In genomic region chrX:7952226-7953062, ce11 we compare ENCODE assay signal across 5 worm cellular contexts.
A peak's percentile ranks its signal among the peaks of the same experiment; 100 is the strongest.
TF ChIP-seq lines count a peak whose summit lies in the region.

No protein-coding gene starts in this region.

TF ChIP-seq in whole organism, L1 larva, 84 proteins besides CTCF, POLR2A, EP300 and RAD21 (continued from another document):
- TF ChIP-seq swsn-7 (tag; optimal IDR thresholded peaks at IDR 0.05; lab: Kevin White, UChicago): peak; percentile 23
- no peak for TF ChIP-seq efl-1 (optimal IDR thresholded peaks at IDR 0.05; lab: Kevin White, UChicago)
- TF ChIP-seq efl-1 (GFP tag; optimal IDR thresholded peaks at IDR 0.05 in 1 of 2; lab: Kevin White, UChicago): peak in 1 of 2 experiments; percentile 75
- TF ChIP-seq blmp-1 (tag; optimal IDR thresholded peaks at IDR 0.05; lab: Kevin White, UChicago): peak; percentile 98
- TF ChIP-seq F16B12.6 (tag; optimal IDR thresholded peaks at IDR 0.05; lab: Kevin White, UChicago): no peak
- peak in 1 of 2 experiments; percentile 51 for TF ChIP-seq lin-35 (GFP tag; optimal IDR thresholded peaks at IDR 0.05; lab: Kevin White, UChicago)
- TF ChIP-seq mdl-1 (tag; optimal IDR thresholded peaks at IDR 0.05; lab: Kevin White, UChicago): peak in 1 of 2 experiments; percentile 43
- peak; percentile 67 for TF ChIP-seq nhr-71 (tag; optimal IDR thresholded peaks at IDR 0.05; lab: Kevin White, UChicago)
- TF ChIP-seq elt-2 (tag; optimal IDR thresholded peaks at IDR 0.05; lab: Kevin White, UChicago): peak; percentile 62
- peak; percentile 39 for TF ChIP-seq nhr-20 (tag; optimal IDR thresholded peaks at IDR 0.05; lab: Kevin White, UChicago)
- peak; percentile 60 for TF ChIP-seq nhr-90 (tag; optimal IDR thresholded peaks at IDR 0.05; lab: Kevin White, UChicago; ENCODE audit: poor library complexity)
- TF ChIP-seq nhr-84 (tag; optimal IDR thresholded peaks at IDR 0.05; lab: Kevin White, UChicago): no peak
- TF ChIP-seq fkh-8 (tag; optimal IDR thresholded peaks at IDR 0.05; lab: Kevin White, UChicago): peak; percentile 77
- 0 out of 2 replicates have a peak, but pooled peaks have one; percentile 16 for TF ChIP-seq grh-1 (GFP tag; IDR thresholded peaks at IDR 0.05; lab: Robert Waterston, UW)
- TF ChIP-seq snu-23 (GFP tag; optimal IDR thresholded peaks at IDR 0.05; lab: Kevin White, UChicago): peak; percentile 53
- TF ChIP-seq lir-3 (tag; optimal IDR thresholded peaks at IDR 0.05; lab: Kevin White, UChicago; ENCODE audit: poor library complexity): no peak
- peak; percentile 42 for TF ChIP-seq ztf-4 (tag; optimal IDR thresholded peaks at IDR 0.05; lab: Kevin White, UChicago)
- TF ChIP-seq C34B4.2 (tag; optimal IDR thresholded peaks at IDR 0.05; lab: Kevin White, UChicago): no peak

TF ChIP-seq in whole organism, L2 larva, 48 proteins besides CTCF, POLR2A, EP300 and RAD21 (continued from another document):
- TF ChIP-seq zag-1 (tag; optimal IDR thresholded peaks at IDR 0.05; lab: Kevin White, UChicago) (no peak), nhr-21 (tag; optimal IDR thresholded peaks at IDR 0.05; lab: Kevin White, UChicago) (peak; percentile 72), unc-62 (GFP tag; optimal IDR thresholded peaks at IDR 0.05; lab: Kevin White, UChicago) (no peak), nhr-25 (tag; optimal IDR thresholded peaks at IDR 0.05; lab: Kevin White, UChicago) (peak; percentile 91), lsy-2 (tag; optimal IDR thresholded peaks at IDR 0.05; lab: Kevin White, UChicago) (peak in 1 of 2 experiments; percentile 8), ZK546.5 (tag; optimal IDR thresholded peaks at IDR 0.05; lab: Kevin White, UChicago) (no peak)
TF ChIP-seq in whole organism, L2 larva: peak in this region for 11.

TF ChIP-seq in whole organism, L3 larva, 47 proteins besides CTCF, POLR2A, EP300 and RAD21 (continued from another document):
- TF ChIP-seq snpc-4 (tag; optimal IDR thresholded peaks at IDR 0.05; lab: Kevin White, UChicago) (no peak), lsy-12 (tag; optimal IDR thresholded peaks at IDR 0.05; lab: Kevin White, UChicago) (no peak), nhr-12 (tag; optimal IDR thresholded peaks at IDR 0.05; lab: Kevin White, UChicago) (no peak), nhr-25 (tag; optimal IDR thresholded peaks at IDR 0.05; lab: Kevin White, UChicago) (peak; percentile 35), hmg-11 (tag; optimal IDR thresholded peaks at IDR 0.05; lab: Kevin White, UChicago) (no peak), pha-4 (tag; optimal IDR thresholded peaks at IDR 0.05; lab: Kevin White, UChicago) (peak; percentile 77), egl-27 (tag; optimal IDR thresholded peaks at IDR 0.05; lab: Kevin White, UChicago) (no peak), egl-5 (tag; optimal IDR thresholded peaks at IDR 0.05; lab: Kevin White, UChicago) (no peak), ama-1 (optimal IDR thresholded peaks at IDR 0.05; lab: Kevin White, UChicago) (no peak), zag-1 (tag; optimal IDR thresholded peaks at IDR 0.05; lab: Kevin White, UChicago) (no peak), eor-1 (tag; optimal IDR thresholded peaks at IDR 0.05; lab: Kevin White, UChicago) (no peak), nhr-76 (tag; optimal IDR thresholded peaks at IDR 0.05; lab: Kevin White, UChicago) (no peak), mml-1 (tag; optimal IDR thresholded peaks at IDR 0.05; lab: Kevin White, UChicago) (no peak), lin-15B (tag; optimal IDR thresholded peaks at IDR 0.05; lab: Kevin White, UChicago) (no peak), nfya-1 (tag; optimal IDR thresholded peaks at IDR 0.05; lab: Kevin White, UChicago; ENCODE audit: insufficient read depth) (no peak), ztf-11 (tag; optimal IDR thresholded peaks at IDR 0.05; lab: Kevin White, UChicago) (no peak), ceh-82 (tag; optimal IDR thresholded peaks at IDR 0.05; lab: Kevin White, UChicago) (no peak), ztf-4 (tag; optimal IDR thresholded peaks at IDR 0.05; lab: Kevin White, UChicago) (peak; percentile 21), nhr-28 (tag; optimal IDR thresholded peaks at IDR 0.05; lab: Kevin White, UChicago) (no peak), fkh-10 (GFP tag; optimal IDR thresholded peaks at IDR 0.05; lab: Kevin White, UChicago) (no peak), nhr-237 (tag; optimal IDR thresholded peaks at IDR 0.05; lab: Kevin White, UChicago) (no peak), ZK546.5 (tag; optimal IDR thresholded peaks at IDR 0.05; lab: Kevin White, UChicago) (no peak), tbx-2 (tag; optimal IDR thresholded peaks at IDR 0.05; lab: Kevin White, UChicago) (no peak), fos-1 (tag; optimal IDR thresholded peaks at IDR 0.05; lab: Kevin White, UChicago) (no peak), sea-2 (GFP tag; optimal IDR thresholded peaks at IDR 0.05; lab: Kevin White, UChicago) (no peak), ceh-9 (tag; optimal IDR thresholded peaks at IDR 0.05; lab: Kevin White, UChicago) (no peak), nhr-43 (tag; optimal IDR thresholded peaks at IDR 0.05; lab: Kevin White, UChicago; ENCODE audit: poor library complexity, severe bottlenecking) (peak; percentile 55), unc-39 (tag; optimal IDR thresholded peaks at IDR 0.05; lab: Kevin White, UChicago) (no peak), nhr-23 (tag; optimal IDR thresholded peaks at IDR 0.05; lab: Kevin White, UChicago) (peak; percentile 63), elt-2 (tag; optimal IDR thresholded peaks at IDR 0.05; lab: Kevin White, UChicago) (peak; percentile 86)
TF ChIP-seq in whole organism, L3 larva: peak in this region for 9.

TF ChIP-seq in whole organism, L4 larva, 104 proteins besides CTCF, POLR2A, EP300 and RAD21 (continued from another document and continues in another):
- TF ChIP-seq daf-19 (GFP tag; conservative IDR thresholded peaks at IDR 0.05; lab: Robert Waterston, UW): no peak
- peak; percentile 99 for TF ChIP-seq aha-1 (tag; lab: Kevin White, UChicago)
- TF ChIP-seq mdt-29 (GFP tag; IDR thresholded peaks at IDR 0.05; lab: Robert Waterston, UW): peak; percentile 56; the same call in 1 of the 2 replicates
- TF ChIP-seq Y105C5A.15 (GFP tag; IDR thresholded peaks at IDR 0.05; lab: Robert Waterston, UW): no peak
- no peak for TF ChIP-seq ceh-82 (tag; optimal IDR thresholded peaks at IDR 0.05; lab: Kevin White, UChicago)
- no peak for TF ChIP-seq lir-3 (tag; optimal IDR thresholded peaks at IDR 0.05; lab: Kevin White, UChicago)
- no peak for TF ChIP-seq lin-15B (tag; optimal IDR thresholded peaks at IDR 0.05; lab: Kevin White, UChicago)
- TF ChIP-seq nhr-42 (GFP tag; IDR thresholded peaks at IDR 0.05; lab: Robert Waterston, UW): no peak
- TF ChIP-seq arid-1 (GFP tag; conservative IDR thresholded peaks at IDR 0.05; lab: Robert Waterston, UW): no peak
- TF ChIP-seq snpc-4 (tag; optimal IDR thresholded peaks at IDR 0.05; lab: Kevin White, UChicago): no peak
- no peak for TF ChIP-seq F37D6.2 (tag; optimal IDR thresholded peaks at IDR 0.05; lab: Kevin White, UChicago)
- no peak for TF ChIP-seq unc-130 (GFP tag; optimal IDR thresholded peaks at IDR 0.05; lab: Kevin White, UChicago)
- TF ChIP-seq spr-1 (tag; optimal IDR thresholded peaks at IDR 0.05; lab: Kevin White, UChicago): no peak
- TF ChIP-seq Y5F2A.4 (GFP tag; optimal IDR thresholded peaks at IDR 0.05; lab: Kevin White, UChicago): no peak
- TF ChIP-seq ctbp-1 (GFP tag; IDR thresholded peaks at IDR 0.05; lab: Robert Waterston, UW): no peak
- TF ChIP-seq F10B5.3 (tag; optimal IDR thresholded peaks at IDR 0.05; lab: Kevin White, UChicago): no peak
- no peak for TF ChIP-seq jun-1 (tag; optimal IDR thresholded peaks at IDR 0.05; lab: Kevin White, UChicago)
- TF ChIP-seq lsy-2 (tag; optimal IDR thresholded peaks at IDR 0.05; lab: Kevin White, UChicago): peak in 1 of 2 experiments; percentile 54
- TF ChIP-seq daf-12 (tag; optimal IDR thresholded peaks at IDR 0.05; lab: Kevin White, UChicago): no peak
- no peak for TF ChIP-seq nhr-25 (tag; optimal IDR thresholded peaks at IDR 0.05; lab: Kevin White, UChicago; ENCODE audit: borderline replicate concordance, insufficient read depth)
- no peak for TF ChIP-seq R02D3.7 (tag; optimal IDR thresholded peaks at IDR 0.05; lab: Kevin White, UChicago)
- TF ChIP-seq lin-38 (GFP tag; IDR thresholded peaks at IDR 0.05; lab: Robert Waterston, UW): no peak
- no peak for TF ChIP-seq zip-11 (GFP tag; IDR thresholded peaks at IDR 0.05; lab: Robert Waterston, UW)
- peak; percentile 47 for TF ChIP-seq nhr-28 (tag; optimal IDR thresholded peaks at IDR 0.05; lab: Kevin White, UChicago)
- no peak for TF ChIP-seq nhr-111 (GFP tag; optimal IDR thresholded peaks at IDR 0.05; lab: Kevin White, UChicago)
- peak; percentile 55 for TF ChIP-seq nhr-48 (tag; optimal IDR thresholded peaks at IDR 0.05; lab: Kevin White, UChicago)
- TF ChIP-seq tag-97 (GFP tag; IDR thresholded peaks at IDR 0.05; lab: Robert Waterston, UW): no peak
- peak; percentile 59; the same call in 1 of the 2 replicates for TF ChIP-seq php-3 (GFP tag; IDR thresholded peaks at IDR 0.05; lab: Robert Waterston, UW)
- TF ChIP-seq fos-1 (tag; optimal IDR thresholded peaks at IDR 0.05; lab: Kevin White, UChicago): no peak
- no peak for TF ChIP-seq saeg-2 (GFP tag; IDR thresholded peaks at IDR 0.05; lab: Robert Waterston, UW)
- peak; percentile 75 for TF ChIP-seq dve-1 (tag; optimal IDR thresholded peaks at IDR 0.05; lab: Kevin White, UChicago; ENCODE audit: insufficient read depth)
- peak; percentile 78 for TF ChIP-seq hlh-30 (tag; optimal IDR thresholded peaks at IDR 0.05; lab: Kevin White, UChicago; ENCODE audit: insufficient read depth)
- TF ChIP-seq snpc-1.2 (GFP tag; IDR thresholded peaks at IDR 0.05; lab: Robert Waterston, UW): no peak
- no peak for TF ChIP-seq dmd-8 (GFP tag; IDR thresholded peaks at IDR 0.05; lab: Robert Waterston, UW)
- no peak for TF ChIP-seq F49E8.2 (tag; optimal IDR thresholded peaks at IDR 0.05; lab: Kevin White, UChicago; ENCODE audit: borderline replicate concordance)
- TF ChIP-seq mxl-3 (GFP tag; optimal IDR thresholded peaks at IDR 0.05; lab: Kevin White, UChicago): peak; percentile 39
- TF ChIP-seq ZK337.2 (GFP tag; IDR thresholded peaks at IDR 0.05; lab: Robert Waterston, UW): no peak
- no peak for TF ChIP-seq duxl-1 (tag; optimal IDR thresholded peaks at IDR 0.05; lab: Kevin White, UChicago; ENCODE audit: poor library complexity)
- no peak for TF ChIP-seq lin-1 (GFP tag; IDR thresholded peaks at IDR 0.05; lab: Robert Waterston, UW)
- no peak for TF ChIP-seq lim-7 (GFP tag; IDR thresholded peaks at IDR 0.05; lab: Robert Waterston, UW)
- TF ChIP-seq egl-27 (tag; optimal IDR thresholded peaks at IDR 0.05; lab: Kevin White, UChicago): no peak
- no peak for TF ChIP-seq ceh-44 (GFP tag; IDR thresholded peaks at IDR 0.05; lab: Robert Waterston, UW)
- peak; percentile 51 for TF ChIP-seq nhr-77 (tag; optimal IDR thresholded peaks at IDR 0.05; lab: Kevin White, UChicago)

TF ChIP-seq in whole organism, young adult, 124 proteins besides CTCF, POLR2A, EP300 and RAD21 (continued from another document):
- TF ChIP-seq lin-40 (tag; optimal IDR thresholded peaks at IDR 0.05; lab: Kevin White, UChicago) (no peak), ztf-26 (tag; optimal IDR thresholded peaks at IDR 0.05; lab: Kevin White, UChicago) (peak; percentile 9)
TF ChIP-seq in whole organism, young adult: peak in this region for 12.
